Fruit fly (Drosophila melanogaster) whole organism, embryonic: ENCODE data around the gene Snm1.

Source experiments
- Blimp-1 ChIP-seq: fragments of 200-800 bp; sonication (Bioruptor generic); optimal IDR thresholded peaks from 3 replicates; lab custom pipeline; 2018; ENCODE audit warnings: missing biosample characterization, missing genetic modification characterization, mild to moderate bottlenecking, moderate library complexity, missing genetic modification reagents
- CG12219 ChIP-seq: fragments of 200-800 bp; sonication (Bioruptor generic); optimal IDR thresholded peaks from 3 replicates; lab custom pipeline; 2018; ENCODE audit warnings: missing biosample characterization, mild to moderate bottlenecking, missing genetic modification characterization
- CG17612 ChIP-seq: fragments of 200-800 bp; sonication (Bioruptor generic); IDR thresholded peaks from 2 replicates; pipeline ENCODE4 v1.3.6; 2022; ENCODE audit warnings: missing biosample characterization, missing genetic modification characterization
- CG9437 ChIP-seq: fragments of 200-800 bp; sonication (Bioruptor generic); optimal IDR thresholded peaks from 2 replicates; lab custom pipeline; 2018; ENCODE audit warnings: missing biosample characterization, mild to moderate bottlenecking, missing genetic modification characterization
- H2.0 ChIP-seq: fragments of 200-800 bp; sonication (Bioruptor generic); IDR thresholded peaks from 2 replicates; pipeline ENCODE4 v1.3.6; 2022; ENCODE audit warnings: missing biosample characterization, missing genetic modification characterization
- HLH4C ChIP-seq: fragments of 200-800 bp; sonication (Bioruptor generic); IDR thresholded peaks from 3 replicates; pipeline ENCODE4 v1.3.6; 2022; ENCODE audit warnings: missing biosample characterization, missing genetic modification characterization; ENCODE audit not compliant: partially characterized antibody
- btn ChIP-seq: fragments of 200-800 bp; sonication (Bioruptor generic); optimal IDR thresholded peaks from 2 replicates; lab custom pipeline; 2016; ENCODE audit warnings: missing biosample characterization, missing genetic modification characterization
- fu2 ChIP-seq: fragments of 200-800 bp; sonication (Bioruptor generic); optimal IDR thresholded peaks from 2 replicates; lab custom pipeline; 2016; ENCODE audit warnings: missing biosample characterization, missing genetic modification characterization
- sens-2 ChIP-seq: fragments of 200-800 bp; sonication (Bioruptor generic); IDR thresholded peaks from 2 replicates; pipeline ENCODE4 v1.3.6; 2022; ENCODE audit warnings: missing biosample characterization, missing genetic modification characterization
- tx ChIP-seq: fragments of 200-800 bp; sonication (Bioruptor generic); optimal IDR thresholded peaks from 2 replicates; lab custom pipeline; 2016; ENCODE audit warnings: missing biosample characterization, missing genetic modification characterization
- yki ChIP-seq: fragments of >200 bp; optimal IDR thresholded peaks from 3 replicates; lab custom pipeline; 2018

DNA sequence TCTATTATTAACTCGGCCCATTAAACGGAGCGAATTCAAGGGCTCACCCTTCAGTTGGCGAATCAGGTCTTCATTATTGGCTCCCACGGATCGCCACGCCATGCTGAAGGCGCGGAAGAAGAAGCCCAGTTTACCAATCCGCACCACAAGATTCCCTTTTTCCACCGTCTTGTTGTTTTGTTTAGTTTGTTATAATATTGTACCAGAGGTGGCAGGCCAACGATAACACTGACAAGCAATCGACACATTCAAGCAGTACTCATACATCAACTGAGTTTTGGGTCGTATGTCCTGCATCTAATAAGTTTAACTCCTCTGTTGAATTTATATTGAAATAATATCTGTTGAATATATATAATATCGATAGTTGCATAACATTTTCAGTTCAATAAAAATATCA, 802 bp upstream of the Snm1 start, which contains the start of gene Pcmt:
- TF ChIP-seq HLH4C (GFP tag; lab: Robert Waterston, UW): no peak; the same call in 2 of the 3 replicates
- TF ChIP-seq btn (GFP tag; lab: Kevin White, UChicago): no peak
- TF ChIP-seq H2.0 (GFP tag; lab: Robert Waterston, UW): no peak
- TF ChIP-seq sens-2 (GFP tag; lab: Robert Waterston, UW): no peak
- TF ChIP-seq fu2 (GFP tag; lab: Kevin White, UChicago): no peak
- no peak for TF ChIP-seq CG17612 (GFP tag; lab: Robert Waterston, UW)
- no peak for TF ChIP-seq CG9437
- TF ChIP-seq yki (lab: Kevin White, UChicago): no peak
- TF ChIP-seq Blimp-1 (GFP tag; lab: Kevin White, UChicago): no peak
- TF ChIP-seq CG12219 (GFP tag; lab: Kevin White, UChicago): no peak
- TF ChIP-seq tx (GFP tag; lab: Kevin White, UChicago): no peak
